ENCODE assay signal across 4 worm cellular contexts in the genomic region with DNA sequence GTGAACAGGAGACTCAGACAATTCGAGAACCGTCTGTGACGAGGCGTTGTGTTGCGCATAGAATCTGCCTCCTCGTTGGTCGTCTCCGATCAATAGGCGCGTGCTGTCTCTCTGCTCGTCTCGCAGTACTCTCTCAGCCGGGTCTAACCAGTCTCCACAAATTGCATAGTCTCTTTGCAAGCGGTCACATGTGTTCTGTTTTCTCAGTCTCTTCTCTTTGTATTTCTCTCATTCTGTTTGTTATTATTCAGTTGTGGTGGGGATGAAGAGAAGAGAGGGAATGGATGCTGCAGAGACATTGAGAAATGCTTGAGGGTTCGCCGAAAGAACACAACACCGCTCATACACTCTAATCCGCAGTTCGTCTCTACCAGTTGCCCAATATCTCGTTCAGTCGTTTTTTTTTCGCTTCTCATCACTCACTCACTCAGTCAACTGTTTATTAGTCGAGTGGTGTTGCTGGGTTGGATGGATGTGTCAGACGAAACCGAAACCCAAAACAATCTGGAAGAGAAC.
TF ChIP-seq lines count a peak whose summit lies in the region.

No protein-coding gene starts in this region.

TF ChIP-seq in whole organism, L2 larva, 48 proteins besides CTCF, POLR2A, EP300 and RAD21 (continues in another document):
- peak; percentile 98 for TF ChIP-seq Y55F3AM.14 (GFP tag; optimal IDR thresholded peaks at IDR 0.05; lab: Kevin White, UChicago)
- TF ChIP-seq crh-2 (tag; optimal IDR thresholded peaks at IDR 0.05; lab: Kevin White, UChicago): peak; percentile 98
- TF ChIP-seq unc-39 (tag; optimal IDR thresholded peaks at IDR 0.05; lab: Kevin White, UChicago): peak; percentile 30
- TF ChIP-seq sma-9 (GFP tag; optimal IDR thresholded peaks at IDR 0.05; lab: Kevin White, UChicago): peak; percentile 98
- TF ChIP-seq sma-9 (tag; optimal IDR thresholded peaks at IDR 0.05; lab: Kevin White, UChicago): peak; percentile 8
- peak; percentile 76 for TF ChIP-seq nhr-10 (tag; optimal IDR thresholded peaks at IDR 0.05; lab: Kevin White, UChicago)
- peak; percentile 97 for TF ChIP-seq nhr-6 (tag; optimal IDR thresholded peaks at IDR 0.05; lab: Kevin White, UChicago)
- peak; percentile 98 for TF ChIP-seq unc-55 (GFP tag; optimal IDR thresholded peaks at IDR 0.05; lab: Kevin White, UChicago)
- peak; percentile 96 for TF ChIP-seq sma-3 (GFP tag; optimal IDR thresholded peaks at IDR 0.05; lab: Kevin White, UChicago)
- peak; percentile 98 for TF ChIP-seq nhr-129 (tag; optimal IDR thresholded peaks at IDR 0.05; lab: Kevin White, UChicago)
- peak; percentile 89 for TF ChIP-seq ceh-16 (tag; optimal IDR thresholded peaks at IDR 0.05; lab: Kevin White, UChicago)
- TF ChIP-seq lin-11 (tag; optimal IDR thresholded peaks at IDR 0.05; lab: Kevin White, UChicago): peak; percentile 91
- TF ChIP-seq sem-4 (tag; optimal IDR thresholded peaks at IDR 0.05; lab: Kevin White, UChicago): peak; percentile 98
- peak; percentile 91 for TF ChIP-seq unc-62 (GFP tag; optimal IDR thresholded peaks at IDR 0.05; lab: Kevin White, UChicago)
- TF ChIP-seq gmeb-1 (tag; optimal IDR thresholded peaks at IDR 0.05; lab: Kevin White, UChicago): peak; percentile 88
- TF ChIP-seq snpc-4 (tag; optimal IDR thresholded peaks at IDR 0.05; lab: Kevin White, UChicago): peak; percentile 86
- TF ChIP-seq zag-1 (tag; optimal IDR thresholded peaks at IDR 0.05; lab: Kevin White, UChicago): peak; percentile 96
- TF ChIP-seq nhr-237 (tag; optimal IDR thresholded peaks at IDR 0.05; lab: Kevin White, UChicago): peak; percentile 42
- no peak for TF ChIP-seq lin-39 (tag; optimal IDR thresholded peaks at IDR 0.05; lab: Kevin White, UChicago)
- peak; percentile 91 for TF ChIP-seq lin-13 (GFP tag; optimal IDR thresholded peaks at IDR 0.05; lab: Kevin White, UChicago)
- peak; percentile 51 for TF ChIP-seq ceh-82 (tag; optimal IDR thresholded peaks at IDR 0.05; lab: Kevin White, UChicago)

TF ChIP-seq in whole organism, L4 larva, 104 proteins besides CTCF, POLR2A, EP300 and RAD21 (continues in another document):
- TF ChIP-seq php-3 (GFP tag; IDR thresholded peaks at IDR 0.05; lab: Robert Waterston, UW): peak; percentile 72
- TF ChIP-seq Y105C5A.15 (GFP tag; IDR thresholded peaks at IDR 0.05; lab: Robert Waterston, UW): no peak
- peak; percentile 73 for TF ChIP-seq zfp-2 (tag; optimal IDR thresholded peaks at IDR 0.05; lab: Kevin White, UChicago)
- TF ChIP-seq F10B5.3 (tag; optimal IDR thresholded peaks at IDR 0.05; lab: Kevin White, UChicago): peak; percentile 29
- TF ChIP-seq tra-1 (GFP tag; IDR thresholded peaks at IDR 0.05; lab: Robert Waterston, UW): peak; percentile 91
- peak; percentile 90 for TF ChIP-seq nhr-42 (GFP tag; IDR thresholded peaks at IDR 0.05; lab: Robert Waterston, UW)
- TF ChIP-seq tag-97 (GFP tag; IDR thresholded peaks at IDR 0.05; lab: Robert Waterston, UW): no peak
- TF ChIP-seq daf-19 (GFP tag; conservative IDR thresholded peaks at IDR 0.05; lab: Robert Waterston, UW): 0 out of 2 replicates have a peak, but pooled peaks have one; percentile 60
- peak; percentile 100 for TF ChIP-seq hlh-30 (tag; optimal IDR thresholded peaks at IDR 0.05; lab: Kevin White, UChicago; ENCODE audit: insufficient read depth)
- TF ChIP-seq mep-1 (tag; optimal IDR thresholded peaks at IDR 0.05; lab: Kevin White, UChicago): peak; percentile 97
- no peak for TF ChIP-seq snpc-4 (tag; optimal IDR thresholded peaks at IDR 0.05; lab: Kevin White, UChicago)
- peak; percentile 30; the same call in 1 of the 2 replicates for TF ChIP-seq D1046.2 (GFP tag; IDR thresholded peaks at IDR 0.05; lab: Robert Waterston, UW)
- peak; percentile 77 for TF ChIP-seq dpl-1 (GFP tag; optimal IDR thresholded peaks at IDR 0.05; lab: Kevin White, UChicago)
- TF ChIP-seq nhr-10 (tag; optimal IDR thresholded peaks at IDR 0.05; lab: Kevin White, UChicago): peak; percentile 96
- no peak for TF ChIP-seq madf-5 (GFP tag; IDR thresholded peaks at IDR 0.05; lab: Robert Waterston, UW)
- peak; percentile 70 for TF ChIP-seq cey-2 (tag; optimal IDR thresholded peaks at IDR 0.05; lab: Kevin White, UChicago; ENCODE audit: borderline replicate concordance, insufficient read depth)
- no peak for TF ChIP-seq ceh-82 (tag; optimal IDR thresholded peaks at IDR 0.05; lab: Kevin White, UChicago)
- TF ChIP-seq arid-1 (GFP tag; conservative IDR thresholded peaks at IDR 0.05; lab: Robert Waterston, UW): peak; percentile 56; the same call in 1 of the 2 replicates
- no peak for TF ChIP-seq nhr-111 (GFP tag; optimal IDR thresholded peaks at IDR 0.05; lab: Kevin White, UChicago)
- peak; percentile 36 for TF ChIP-seq lin-1 (GFP tag; IDR thresholded peaks at IDR 0.05; lab: Robert Waterston, UW)
- no peak for TF ChIP-seq Y75B8A.6 (GFP tag; IDR thresholded peaks at IDR 0.05; lab: Robert Waterston, UW)

TF ChIP-seq in whole organism, late embryonic, 69 proteins besides CTCF, POLR2A, EP300 and RAD21 (continues in another document):
- TF ChIP-seq tbx-7 (tag; optimal IDR thresholded peaks at IDR 0.05; lab: Kevin White, UChicago) (peak; percentile 20), pat-9 (tag; optimal IDR thresholded peaks at IDR 0.05; lab: Kevin White, UChicago) (peak; percentile 43), F13H6.1 (tag; optimal IDR thresholded peaks at IDR 0.05; lab: Kevin White, UChicago) (peak; percentile 85), fax-1 (tag; optimal IDR thresholded peaks at IDR 0.05; lab: Kevin White, UChicago) (peak; percentile 18), pha-2 (tag; optimal IDR thresholded peaks at IDR 0.05; lab: Kevin White, UChicago) (no peak), nfya-1 (tag; optimal IDR thresholded peaks at IDR 0.05; lab: Kevin White, UChicago) (peak; percentile 98), Y22D7AL.16 (tag; optimal IDR thresholded peaks at IDR 0.05; lab: Kevin White, UChicago) (no peak), ceh-9 (tag; optimal IDR thresholded peaks at IDR 0.05; lab: Kevin White, UChicago) (no peak), K02D7.2 (tag; optimal IDR thresholded peaks at IDR 0.05; lab: Kevin White, UChicago) (no peak), ceh-18 (tag; optimal IDR thresholded peaks at IDR 0.05; lab: Kevin White, UChicago) (peak; percentile 96), pax-1 (tag; optimal IDR thresholded peaks at IDR 0.05; lab: Kevin White, UChicago) (peak; percentile 78), tbx-2 (tag; optimal IDR thresholded peaks at IDR 0.05; lab: Kevin White, UChicago) (peak; percentile 86), unc-3 (GFP tag; conservative IDR thresholded peaks at IDR 0.05; lab: Robert Waterston, UW) (no peak), unc-3 (tag; optimal IDR thresholded peaks at IDR 0.05; lab: Kevin White, UChicago) (no peak), unc-42 (tag; optimal IDR thresholded peaks at IDR 0.05; lab: Kevin White, UChicago) (peak; percentile 85), C08G9.2 (tag; optimal IDR thresholded peaks at IDR 0.05; lab: Kevin White, UChicago) (peak; percentile 41), sox-2 (GFP tag; IDR thresholded peaks at IDR 0.05; lab: Robert Waterston, UW) (peak; percentile 38), dve-1 (tag; optimal IDR thresholded peaks at IDR 0.05; lab: Kevin White, UChicago) (peak; percentile 91), ceh-24 (tag; optimal IDR thresholded peaks at IDR 0.05; lab: Kevin White, UChicago) (no peak), ama-1 (optimal IDR thresholded peaks at IDR 0.05; lab: Kevin White, UChicago) (peak; percentile 30), zip-5 (tag; optimal IDR thresholded peaks at IDR 0.05; lab: Kevin White, UChicago) (no peak), K09A11.1 (tag; optimal IDR thresholded peaks at IDR 0.05; lab: Kevin White, UChicago; ENCODE audit: insufficient read depth) (peak; percentile 71), ceh-31 (tag; optimal IDR thresholded peaks at IDR 0.05; lab: Kevin White, UChicago) (peak; percentile 92), hlh-8 (tag; optimal IDR thresholded peaks at IDR 0.05; lab: Kevin White, UChicago) (peak; percentile 37)

TF ChIP-seq in whole organism, mixed stage, embryonic, 35 proteins besides CTCF, POLR2A, EP300 and RAD21 (continues in another document):
- TF ChIP-seq nhr-237 (tag; optimal IDR thresholded peaks at IDR 0.05; lab: Kevin White, UChicago) (peak; percentile 95), elt-3 (tag; optimal IDR thresholded peaks at IDR 0.05; lab: Kevin White, UChicago) (peak; percentile 50), nhr-76 (tag; optimal IDR thresholded peaks at IDR 0.05; lab: Kevin White, UChicago) (no peak), nhr-28 (tag; optimal IDR thresholded peaks at IDR 0.05; lab: Kevin White, UChicago) (peak; percentile 45), sem-2 (GFP tag; optimal IDR thresholded peaks at IDR 0.05; lab: Kevin White, UChicago) (no peak), unc-39 (tag; optimal IDR thresholded peaks at IDR 0.05; lab: Kevin White, UChicago) (no peak), mls-2 (tag; optimal IDR thresholded peaks at IDR 0.05; lab: Kevin White, UChicago) (peak; percentile 76), zip-8 (tag; optimal IDR thresholded peaks at IDR 0.05; lab: Kevin White, UChicago) (peak; percentile 33), ceh-39 (tag; optimal IDR thresholded peaks at IDR 0.05; lab: Kevin White, UChicago) (peak; percentile 57), lin-32 (GFP tag; optimal IDR thresholded peaks at IDR 0.05; lab: Kevin White, UChicago) (peak; percentile 1), ztf-11 (tag; optimal IDR thresholded peaks at IDR 0.05; lab: Kevin White, UChicago) (peak; percentile 65), unc-62 (GFP tag; optimal IDR thresholded peaks at IDR 0.05; lab: Kevin White, UChicago) (peak; percentile 88), sptf-1 (tag; optimal IDR thresholded peaks at IDR 0.05; lab: Kevin White, UChicago) (peak; percentile 80), drap-1 (GFP tag; optimal IDR thresholded peaks at IDR 0.05; lab: Kevin White, UChicago) (peak; percentile 70), M03D4.4 (tag; optimal IDR thresholded peaks at IDR 0.05; lab: Kevin White, UChicago) (peak; percentile 40), nhr-2 (tag; optimal IDR thresholded peaks at IDR 0.05; lab: Kevin White, UChicago) (peak; percentile 65), ceh-83 (GFP tag; optimal IDR thresholded peaks at IDR 0.05; lab: Kevin White, UChicago) (no peak), ces-1 (GFP tag; optimal IDR thresholded peaks at IDR 0.05; lab: Kevin White, UChicago) (peak; percentile 97), lsy-2 (tag; optimal IDR thresholded peaks at IDR 0.05; lab: Kevin White, UChicago) (peak; percentile 86), ceh-43 (GFP tag; optimal IDR thresholded peaks at IDR 0.05; lab: Kevin White, UChicago) (no peak), elt-1 (tag; optimal IDR thresholded peaks at IDR 0.05; lab: Kevin White, UChicago; ENCODE audit: borderline replicate concordance, insufficient read depth) (no peak), blmp-1 (tag; optimal IDR thresholded peaks at IDR 0.05; lab: Kevin White, UChicago) (peak; percentile 29), mep-1 (tag; optimal IDR thresholded peaks at IDR 0.05; lab: Kevin White, UChicago) (peak; percentile 66), ham-2 (GFP tag; optimal IDR thresholded peaks at IDR 0.05; lab: Kevin White, UChicago) (peak; percentile 86), snpc-4 (tag; optimal IDR thresholded peaks at IDR 0.05; lab: Kevin White, UChicago) (no peak), pha-4 (tag; optimal IDR thresholded peaks at IDR 0.05; lab: Kevin White, UChicago) (peak; percentile 93), cnd-1 (tag; optimal IDR thresholded peaks at IDR 0.05; lab: Kevin White, UChicago) (peak; percentile 67)
